Worm (Caenorhabditis elegans) whole organism, late embryonic: Measurements from ENCODE around the gene hst-3.2.
A peak's percentile ranks its signal among the peaks of the same experiment; 100 is the strongest.

Source experiments
- C08G9.2 ChIP-seq: sonication (generic microtip); optimal IDR thresholded peaks from 2 replicates; lab custom pipeline; 2016; ENCODE audit warnings: mild to moderate bottlenecking, missing genetic modification characterization, moderate library complexity, missing compliant biosample characterization
- C38D4.7 ChIP-seq: fragments of 200-800 bp; sonication (Bioruptor generic); optimal IDR thresholded peaks from 2 replicates; lab custom pipeline; 2018; ENCODE audit warnings: mild to moderate bottlenecking, missing genetic modification characterization, moderate library complexity, missing compliant biosample characterization
- K02D7.2 ChIP-seq: sonication (generic microtip); optimal IDR thresholded peaks from 2 replicates; lab custom pipeline; 2017; ENCODE audit warnings: mild to moderate bottlenecking, missing genetic modification characterization, missing compliant biosample characterization
- ahr-1 ChIP-seq: sonication (generic microtip); optimal IDR thresholded peaks from 2 replicates; lab custom pipeline; 2016; ENCODE audit warnings: missing genetic modification characterization, missing compliant biosample characterization
- ama-1 ChIP-seq: fragments of 150-350 bp; optimal IDR thresholded peaks from 2 replicates; lab custom pipeline; 2014
- ceh-14 ChIP-seq: sonication (generic microtip); optimal IDR thresholded peaks from 2 replicates; lab custom pipeline; 2016; ENCODE audit warnings: missing genotype, missing genetic modification characterization, missing compliant biosample characterization
- ceh-19 ChIP-seq: fragments of 200-800 bp; sonication (Bioruptor generic); optimal IDR thresholded peaks from 2 replicates; lab custom pipeline; 2018; ENCODE audit warnings: mild to moderate bottlenecking, missing genetic modification characterization, missing compliant biosample characterization
- ceh-2 ChIP-seq: sonication (generic microtip); optimal IDR thresholded peaks from 2 replicates; lab custom pipeline; 2016; ENCODE audit warnings: missing genotype, missing genetic modification characterization, missing compliant biosample characterization
- ceh-24 ChIP-seq: sonication (generic microtip); optimal IDR thresholded peaks from 2 replicates; lab custom pipeline; 2016; ENCODE audit warnings: mild to moderate bottlenecking, missing genetic modification characterization, missing compliant biosample characterization
- ceh-30 ChIP-seq: fragments of 150-350 bp; optimal IDR thresholded peaks from 2 replicates; lab custom pipeline; 2014; ENCODE audit warnings: missing biosample characterization, missing genetic modification characterization
- ceh-34 ChIP-seq: sonication (generic microtip); optimal IDR thresholded peaks from 2 replicates; lab custom pipeline; 2016; ENCODE audit warnings: mild to moderate bottlenecking, missing genetic modification characterization, missing compliant biosample characterization
- ceh-9 ChIP-seq: sonication (generic microtip); optimal IDR thresholded peaks from 2 replicates; lab custom pipeline; 2016; ENCODE audit warnings: mild to moderate bottlenecking, missing genetic modification characterization, inconsistent platforms, missing compliant biosample characterization
- che-1 ChIP-seq: sonication (generic microtip); optimal IDR thresholded peaks from 2 replicates; lab custom pipeline; 2016; ENCODE audit warnings: mild to moderate bottlenecking, missing genetic modification characterization, missing compliant biosample characterization
- eyg-1 ChIP-seq: sonication (generic microtip); optimal IDR thresholded peaks from 2 replicates; lab custom pipeline; 2016; ENCODE audit warnings: missing genotype, missing genetic modification characterization, missing compliant biosample characterization
- fkh-6 ChIP-seq: sonication (generic microtip); optimal IDR thresholded peaks from 2 replicates; lab custom pipeline; 2016; ENCODE audit warnings: missing genetic modification characterization, missing compliant biosample characterization
- hlh-15 ChIP-seq: sonication (generic microtip); optimal IDR thresholded peaks from 2 replicates; lab custom pipeline; 2016; ENCODE audit warnings: missing genetic modification characterization, missing compliant biosample characterization
- hlh-30 ChIP-seq: sonication (generic microtip); optimal IDR thresholded peaks from 2 replicates; lab custom pipeline; 2017; ENCODE audit warnings: antibody characterized with exemption, missing genetic modification characterization, missing compliant biosample characterization; ENCODE audit not compliant: insufficient read depth
- hlh-8 ChIP-seq: sonication (generic microtip); optimal IDR thresholded peaks from 2 replicates; lab custom pipeline; 2016; ENCODE audit warnings: missing genotype, missing genetic modification characterization, missing compliant biosample characterization
- lin-11 ChIP-seq: fragments of 200-800 bp; sonication (Bioruptor generic); optimal IDR thresholded peaks from 2 replicates; lab custom pipeline; 2018; ENCODE audit warnings: mild to moderate bottlenecking, missing genetic modification characterization, missing compliant biosample characterization
- nfya-1 ChIP-seq: sonication (generic microtip); optimal IDR thresholded peaks from 2 replicates; lab custom pipeline; 2017; ENCODE audit warnings: missing genetic modification characterization, mild to moderate bottlenecking, missing compliant biosample characterization, antibody characterized with exemption, moderate library complexity
- nhr-11 ChIP-seq: fragments of 150-350 bp; optimal IDR thresholded peaks from 2 replicates; lab custom pipeline; 2014; ENCODE audit warnings: missing biosample characterization, missing genetic modification characterization
- npax-4 ChIP-seq: sonication (generic microtip); optimal IDR thresholded peaks from 2 replicates; lab custom pipeline; 2016; ENCODE audit warnings: missing genetic modification characterization, missing compliant biosample characterization
- odd-2 ChIP-seq: sonication (generic microtip); optimal IDR thresholded peaks from 2 replicates; lab custom pipeline; 2017; ENCODE audit warnings: antibody characterized with exemption, mild to moderate bottlenecking, missing genetic modification characterization, missing compliant biosample characterization
- pag-3 ChIP-seq: sonication (generic microtip); optimal IDR thresholded peaks from 2 replicates; lab custom pipeline; 2016; ENCODE audit warnings: missing compliant biosample characterization, missing genetic modification characterization, borderline replicate concordance
- pat-9 ChIP-seq: fragments of 200-800 bp; sonication (Bioruptor generic); optimal IDR thresholded peaks from 2 replicates; lab custom pipeline; 2018; ENCODE audit warnings: mild to moderate bottlenecking, missing genetic modification characterization, moderate library complexity, missing compliant biosample characterization
- pax-1 ChIP-seq: fragments of 150-350 bp; optimal IDR thresholded peaks from 2 replicates; lab custom pipeline; 2014; ENCODE audit warnings: missing biosample characterization, missing genetic modification characterization
- pha-2 ChIP-seq: sonication (generic microtip); optimal IDR thresholded peaks from 2 replicates; lab custom pipeline; 2017; ENCODE audit warnings: mild to moderate bottlenecking, missing genetic modification characterization, missing compliant biosample characterization
- pha-4 ChIP-seq: fragments of 150-350 bp; optimal IDR thresholded peaks from 2 replicates; lab custom pipeline; 2018; ENCODE audit warnings: missing biosample characterization, missing genetic modification reagents, missing genetic modification characterization
- pros-1 ChIP-seq: fragments of 150-350 bp; optimal IDR thresholded peaks from 2 replicates; lab custom pipeline; 2014; ENCODE audit warnings: missing biosample characterization, missing genetic modification reagents, missing genetic modification characterization
- ref-2 ChIP-seq: sonication (generic microtip); optimal IDR thresholded peaks from 2 replicates; lab custom pipeline; 2016; ENCODE audit warnings: missing genetic modification characterization, missing compliant biosample characterization
- rnt-1 ChIP-seq: sonication (generic microtip); optimal IDR thresholded peaks from 2 replicates; lab custom pipeline; 2016; ENCODE audit warnings: missing genetic modification characterization, missing compliant biosample characterization
- sdc-2 ChIP-seq: sonication (generic microtip); optimal IDR thresholded peaks from 2 replicates; lab custom pipeline; 2016; ENCODE audit warnings: missing genotype, missing genetic modification characterization, missing compliant biosample characterization
- sox-4 ChIP-seq: sonication (generic microtip); optimal IDR thresholded peaks from 2 replicates; lab custom pipeline; 2017; ENCODE audit warnings: mild to moderate bottlenecking, missing genetic modification characterization, inconsistent platforms, missing compliant biosample characterization
- syd-9 ChIP-seq: sonication (generic microtip); optimal IDR thresholded peaks from 2 replicates; lab custom pipeline; 2016; ENCODE audit warnings: mild to moderate bottlenecking, missing genetic modification characterization, moderate library complexity, missing compliant biosample characterization
- tbx-2 ChIP-seq: sonication (generic microtip); optimal IDR thresholded peaks from 2 replicates; lab custom pipeline; 2016; ENCODE audit warnings: missing genetic modification characterization, missing compliant biosample characterization
- tbx-7 ChIP-seq: sonication (generic microtip); optimal IDR thresholded peaks from 2 replicates; lab custom pipeline; 2016; ENCODE audit warnings: missing genotype, missing genetic modification characterization, missing compliant biosample characterization
- unc-55 ChIP-seq: sonication (generic microtip); optimal IDR thresholded peaks from 2 replicates; lab custom pipeline; 2017; ENCODE audit warnings: missing biosample characterization, missing genetic modification reagents, missing genetic modification characterization
- zip-5 ChIP-seq: sonication (generic microtip); optimal IDR thresholded peaks from 2 replicates; lab custom pipeline; 2016; ENCODE audit warnings: missing genetic modification characterization, missing compliant biosample characterization
- ztf-16 ChIP-seq: sonication (generic microtip); optimal IDR thresholded peaks from 2 replicates; lab custom pipeline; 2017; ENCODE audit warnings: missing genetic modification characterization, missing compliant biosample characterization

Gene hst-3.2

ce11 chrX:2885318-2885908 lies 38.4 kb downstream of the hst-3.2 start, which contains the start of gene vang-1 (continued):
- no peak for TF ChIP-seq odd-2 (tag; lab: Kevin White, UChicago)
- no peak for TF ChIP-seq lin-11
- TF ChIP-seq hlh-8 = peak; percentile 31
- no peak for TF ChIP-seq C38D4.7 (GFP tag; lab: Kevin White, UChicago)
- TF ChIP-seq pax-1 (tag; lab: Kevin White, UChicago) = no peak
- TF ChIP-seq sdc-2 (tag; lab: Kevin White, UChicago) = peak; percentile 70
- no peak for TF ChIP-seq che-1
- TF ChIP-seq K02D7.2 = no peak
- TF ChIP-seq ztf-16 (tag; lab: Kevin White, UChicago) = peak; percentile 3
- TF ChIP-seq ceh-19 (GFP tag; lab: Kevin White, UChicago) = peak; percentile 72
- no peak for TF ChIP-seq ceh-24
- TF ChIP-seq tbx-7 (tag; lab: Kevin White, UChicago) = no peak
- peak; percentile 53 for TF ChIP-seq sox-4
- TF ChIP-seq ceh-34 (tag; lab: Kevin White, UChicago) = peak; percentile 58
- TF ChIP-seq ceh-2 (tag; lab: Kevin White, UChicago) = peak; percentile 25
- peak; percentile 53 for TF ChIP-seq C08G9.2 (tag; lab: Kevin White, UChicago)
- peak; percentile 19 for TF ChIP-seq pros-1

DNA sequence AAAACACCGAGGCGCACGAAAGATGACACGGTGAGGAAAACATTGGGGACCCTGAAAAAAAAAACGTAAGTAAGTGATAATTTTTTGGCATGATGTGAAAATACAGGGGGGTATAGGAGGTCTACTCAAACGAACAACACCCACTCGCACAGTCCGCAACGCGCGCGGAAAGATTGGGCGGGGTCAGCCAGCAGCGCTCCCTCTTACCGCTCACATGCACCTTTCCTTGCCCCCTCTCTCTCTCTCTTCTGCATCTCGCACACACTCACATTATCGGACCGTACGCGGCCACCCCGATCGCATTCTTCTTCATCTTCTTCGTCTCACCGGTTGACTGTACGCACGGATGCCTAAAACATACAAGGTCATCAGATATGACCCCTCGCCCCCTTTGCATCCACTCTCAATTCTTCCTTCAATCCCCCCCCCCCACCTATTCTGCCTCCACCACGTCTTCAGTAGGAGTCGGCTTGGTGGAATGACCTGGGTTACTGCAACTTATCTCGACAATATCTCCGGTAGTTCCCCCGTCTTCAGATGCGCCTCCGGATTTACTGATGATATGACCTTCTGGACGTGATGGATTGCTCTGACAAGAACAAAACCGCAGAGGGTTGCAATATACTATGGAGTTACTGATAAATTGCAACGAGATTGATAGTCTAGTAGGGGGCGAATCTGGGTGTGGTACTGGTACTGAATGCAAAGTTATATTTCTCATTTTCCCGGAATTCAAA lies 44.1 kb downstream of the hst-3.2 start, which contains the start of gene F53B3.5:
Gene F53B3.5, minus strand, starts transcription at position 51 of the 737 bp plus-strand sequence.
- TF ChIP-seq ceh-30 (tag; lab: Kevin White, UChicago) (no peak), sdc-2 (tag; lab: Kevin White, UChicago) (peak; percentile 31), ceh-14 (no peak), pax-1 (tag; lab: Kevin White, UChicago) (no peak), C08G9.2 (tag; lab: Kevin White, UChicago) (no peak), nhr-11 (tag; lab: Kevin White, UChicago) (no peak), hlh-30 (tag; lab: Kevin White, UChicago) (peak; percentile 50), pat-9 (tag; lab: Kevin White, UChicago) (no peak), ahr-1 (tag; lab: Kevin White, UChicago) (no peak), ref-2 (tag; lab: Kevin White, UChicago) (peak; percentile 12), npax-4 (tag; lab: Kevin White, UChicago) (no peak), ztf-16 (tag; lab: Kevin White, UChicago) (peak; percentile 47), ceh-19 (GFP tag; lab: Kevin White, UChicago) (no peak), ceh-2 (tag; lab: Kevin White, UChicago) (no peak), pha-2 (tag; lab: Kevin White, UChicago) (no peak), ceh-9 (tag; lab: Kevin White, UChicago) (no peak), hlh-8 (no peak), fkh-6 (tag; lab: Kevin White, UChicago) (peak; percentile 21), sox-4 (no peak), pha-4 (no peak), pag-3 (tag; lab: Kevin White, UChicago) (no peak), che-1 (peak; percentile 9), lin-11 (no peak), hlh-15 (no peak), nfya-1 (peak; percentile 42), zip-5 (tag; lab: Kevin White, UChicago) (no peak), tbx-2 (tag; lab: Kevin White, UChicago) (peak; percentile 11), rnt-1 (tag; lab: Kevin White, UChicago) (no peak), ama-1 (lab: Kevin White, UChicago) (no peak), pros-1 (peak; percentile 53), syd-9 (no peak), unc-55 (no peak), eyg-1 (tag; lab: Kevin White, UChicago) (no peak), ceh-34 (tag; lab: Kevin White, UChicago) (peak; percentile 35)
- TF ChIP-seq, all 69 proteins: peak for 10
